Fruit fly (Drosophila melanogaster) S2 (cell line): ENCODE results near the gene ogre.

Source experiments
- CG8478 ChIP-seq: fragments of >200 bp; optimal IDR thresholded peaks from 2 replicates; lab custom pipeline; 2018
- CTCF ChIP-seq, 2 experiments: fragments of >200 bp; optimal IDR thresholded peaks; 2 replicates each; lab custom pipeline; 2018

DNA sequence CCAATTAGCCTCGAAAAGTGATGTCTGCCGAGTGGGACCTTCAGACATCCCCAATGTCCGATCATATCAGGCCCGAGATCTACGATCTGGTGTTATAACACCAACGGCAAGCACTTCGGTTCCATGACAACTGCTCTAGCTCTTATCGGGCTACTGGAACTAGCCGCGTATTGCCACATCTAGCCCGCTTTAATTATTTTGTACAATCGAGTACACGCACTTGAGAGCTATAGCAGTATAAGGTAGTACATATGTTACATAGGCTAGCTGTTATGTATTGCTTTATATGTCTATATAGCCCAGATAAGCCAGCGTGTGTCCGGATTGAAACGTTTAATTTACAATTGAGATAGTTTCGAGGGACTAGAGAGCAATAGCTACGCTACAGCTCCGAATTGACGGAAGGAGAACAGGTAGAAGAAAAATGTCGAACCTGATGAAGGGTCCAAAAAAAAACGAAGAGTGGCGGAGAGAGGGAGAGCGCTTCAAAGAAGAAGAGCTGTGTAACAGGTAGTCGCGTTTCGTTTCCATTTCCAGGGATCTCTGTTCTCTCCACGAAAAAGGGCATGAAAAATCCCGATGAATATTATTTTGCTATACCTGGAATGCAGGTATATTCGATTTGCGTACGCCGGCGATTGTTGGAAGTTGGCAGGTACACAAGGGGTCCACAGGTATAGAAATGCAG, 6.0 kb upstream of the ogre start:
- TF ChIP-seq CG8478 (lab: Kevin White, UChicago) (no peak), CTCF (optimal IDR thresholded peaks at IDR 0.05; lab: Kevin White, UChicago) (no peak)
